Fruit fly (Drosophila melanogaster): Measurements from ENCODE around the gene t-Grip91.

t-Grip91 gene

DNA sequence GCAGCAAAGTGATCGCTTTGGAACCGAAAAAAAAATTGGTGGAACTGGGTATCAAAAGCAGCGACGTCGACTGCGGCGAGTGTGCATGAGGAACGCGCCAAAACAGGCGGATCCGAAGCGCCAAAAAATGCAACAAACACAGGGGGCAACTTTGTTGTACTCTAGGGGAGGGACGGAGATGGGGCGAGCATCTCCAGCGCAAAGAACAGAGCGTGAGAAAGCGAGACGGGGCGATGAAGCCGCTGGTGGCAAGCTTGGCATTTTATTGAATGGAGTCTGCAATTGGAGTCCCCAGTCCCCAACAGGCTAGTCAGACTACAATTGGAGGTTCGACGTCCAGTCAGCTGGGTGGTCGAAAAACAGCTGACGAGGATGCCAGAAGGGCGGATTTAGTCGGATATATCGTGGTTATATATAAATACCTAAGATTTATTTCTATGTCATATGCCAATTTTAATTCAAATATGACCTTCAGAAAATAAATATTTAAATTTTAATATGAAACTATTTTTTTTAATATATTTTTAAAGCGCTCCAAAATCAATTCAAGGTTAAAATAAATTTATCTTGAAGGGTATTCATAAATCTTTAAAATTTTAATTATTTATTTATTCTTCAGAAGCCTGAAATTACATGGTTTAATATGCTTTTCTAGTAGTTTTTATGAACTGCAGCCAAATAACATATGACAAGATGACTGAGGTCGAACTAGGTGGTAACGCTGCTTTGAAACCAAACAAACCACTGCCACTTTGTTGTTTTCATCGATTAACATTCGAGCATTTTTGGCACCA is 37.1 kb upstream of the t-Grip91 start (continued):
- TF ChIP-seq lilli (GFP tag; optimal IDR thresholded peaks at IDR 0.05) (peak; percentile 58), lab (GFP tag; optimal IDR thresholded peaks at IDR 0.05) (peak; percentile 88), CG1832 (GFP tag; optimal IDR thresholded peaks at IDR 0.05) (peak; percentile 47), lola (GFP tag; optimal IDR thresholded peaks at IDR 0.05) (peak in 1 of 3 experiments; percentile 98), nau (GFP tag; optimal IDR thresholded peaks at IDR 0.05) (no peak), CG6791 (GFP tag; IDR thresholded peaks at IDR 0.05; ENCODE audit: partially characterized antibody) (no peak), tll (GFP tag; optimal IDR thresholded peaks at IDR 0.05) (peak in 1 of 2 experiments; percentile 6), bcd (GFP tag; optimal IDR thresholded peaks at IDR 0.05) (peak; percentile 92), h (optimal IDR thresholded peaks at IDR 0.05) (no peak), ems (GFP tag; optimal IDR thresholded peaks at IDR 0.05) (no peak), D19A (tag; optimal IDR thresholded peaks at IDR 0.05) (peak; percentile 91), Hmx (GFP tag; optimal IDR thresholded peaks at IDR 0.05) (no peak), Fer1 (GFP tag; optimal IDR thresholded peaks at IDR 0.05) (peak; percentile 85), onecut (GFP tag; IDR thresholded peaks at IDR 0.05) (peak; percentile 52), D19B (GFP tag; optimal IDR thresholded peaks at IDR 0.05) (peak; percentile 84), Hr78 (GFP tag; optimal IDR thresholded peaks at IDR 0.05) (peak in 1 of 2 experiments; percentile 71), Taf1 (GFP tag; IDR thresholded peaks at IDR 0.05) (peak; percentile 41; the same call in 1 of the 2 replicates), Neu2 (GFP tag; optimal IDR thresholded peaks at IDR 0.05; ENCODE audit: borderline replicate concordance) (no peak), grn (GFP tag; optimal IDR thresholded peaks at IDR 0.05) (no peak), CG14050 (GFP tag; IDR thresholded peaks at IDR 0.05) (peak; percentile 62; the same call in 2 of the 3 replicates), fd3F (GFP tag; optimal IDR thresholded peaks at IDR 0.05) (peak; percentile 86), CG14014 (GFP tag; IDR thresholded peaks at IDR 0.05) (peak; percentile 62; the same call in 1 of the 2 replicates), lbe (GFP tag; optimal IDR thresholded peaks at IDR 0.05) (peak; percentile 45), ash1 (GFP tag; optimal IDR thresholded peaks at IDR 0.05) (no peak), CG10209 (GFP tag; optimal IDR thresholded peaks at IDR 0.05) (peak; percentile 91), Atf3 (GFP tag; optimal IDR thresholded peaks at IDR 0.05) (no peak), CG3407 (GFP tag; optimal IDR thresholded peaks at IDR 0.05) (peak; percentile 79), CG7987 (GFP tag; optimal IDR thresholded peaks at IDR 0.05) (peak; percentile 22), Hr51 (GFP tag; optimal IDR thresholded peaks at IDR 0.05) (peak in 1 of 2 experiments; percentile 93), CG1602 (GFP tag; optimal IDR thresholded peaks at IDR 0.05) (peak; percentile 86), Nf-YA (GFP tag; IDR thresholded peaks at IDR 0.05) (0 out of 2 replicates have a peak, but pooled peaks have one; percentile 52), CG8359 (GFP tag; optimal IDR thresholded peaks at IDR 0.05; ENCODE audit: borderline replicate concordance) (peak; percentile 68), CG15073 (GFP tag; optimal IDR thresholded peaks at IDR 0.05) (peak; percentile 48), CG8924 (tag; optimal IDR thresholded peaks at IDR 0.05) (peak; percentile 96), chn (GFP tag; optimal IDR thresholded peaks at IDR 0.05) (peak; percentile 17), CoRest (tag; optimal IDR thresholded peaks at IDR 0.05) (peak; percentile 98), CG6854 (GFP tag; optimal IDR thresholded peaks at IDR 0.05) (peak; percentile 81), ranshi (GFP tag; IDR thresholded peaks at IDR 0.05) (peak; percentile 81; the same call in 1 of the 2 replicates), CG15601 (tag; optimal IDR thresholded peaks at IDR 0.05) (peak; percentile 94), CG6654 (GFP tag; optimal IDR thresholded peaks at IDR 0.05) (peak; percentile 82), CG8281 (tag; optimal IDR thresholded peaks at IDR 0.05) (peak; percentile 80), jing (GFP tag; optimal IDR thresholded peaks at IDR 0.05) (peak; percentile 34), CG1792 (GFP tag; optimal IDR thresholded peaks at IDR 0.05) (no peak), tio (GFP tag; optimal IDR thresholded peaks at IDR 0.05) (peak; percentile 89), fd64A (GFP tag; optimal IDR thresholded peaks at IDR 0.05) (no peak), Fer3 (tag; optimal IDR thresholded peaks at IDR 0.05) (peak; percentile 84), CG4730 (GFP tag; IDR thresholded peaks at IDR 0.05) (peak; percentile 70)
